Fruit fly (Drosophila melanogaster): Measurements from ENCODE around the gene Rph.
A peak's percentile ranks its signal among the peaks of the same experiment; 100 is the strongest.

Gene Rph

dm6 chrX:10785920-10786361, 28.5 kb upstream of the Rph start:
- peak; percentile 7 for TF ChIP-seq CG13624 (GFP tag; optimal IDR thresholded peaks at IDR 0.05)
- peak; percentile 13 for TF ChIP-seq scrt (GFP tag; optimal IDR thresholded peaks at IDR 0.05)
- no peak for TF ChIP-seq CG10565 (GFP tag; optimal IDR thresholded peaks at IDR 0.05)
- TF ChIP-seq Max (GFP tag; optimal IDR thresholded peaks at IDR 0.05) = peak; percentile 76
- no peak for TF ChIP-seq MESR4 (GFP tag; optimal IDR thresholded peaks at IDR 0.05)
- TF ChIP-seq lilli (GFP tag; optimal IDR thresholded peaks at IDR 0.05) = no peak
- peak; percentile 6 for TF ChIP-seq CG10543 (GFP tag; optimal IDR thresholded peaks at IDR 0.05)
- TF ChIP-seq Ets65A (GFP tag) = peak; percentile 63
- no peak for TF ChIP-seq Usf (GFP tag; optimal IDR thresholded peaks at IDR 0.05)
- peak; percentile 52 for TF ChIP-seq Hey (tag; optimal IDR thresholded peaks at IDR 0.05)
- TF ChIP-seq Doc2 (GFP tag; IDR thresholded peaks at IDR 0.05) = no peak
- TF ChIP-seq sug (tag; optimal IDR thresholded peaks at IDR 0.05) = peak; percentile 16
- peak; percentile 31; the same call in 1 of the 2 replicates for TF ChIP-seq Adf1 (GFP tag; IDR thresholded peaks at IDR 0.05)
- TF ChIP-seq kni (GFP tag; optimal IDR thresholded peaks at IDR 0.05) = no peak
- TF ChIP-seq CG8924 (tag; optimal IDR thresholded peaks at IDR 0.05) = peak; percentile 24
- peak; percentile 82 for TF ChIP-seq pros (GFP tag; optimal IDR thresholded peaks at IDR 0.05)
- peak; percentile 22 for TF ChIP-seq HmgZ (tag; optimal IDR thresholded peaks at IDR 0.05)
- TF ChIP-seq cwo (GFP tag; optimal IDR thresholded peaks at IDR 0.05) = peak; percentile 55
- 0 out of 2 replicates have a peak, but pooled peaks have one; percentile 15 for TF ChIP-seq vvl (GFP tag; IDR thresholded peaks at IDR 0.05)
- TF ChIP-seq dm (GFP tag; optimal IDR thresholded peaks at IDR 0.05) = peak; percentile 71
- no peak for TF ChIP-seq CG18476 (GFP tag; optimal IDR thresholded peaks at IDR 0.05)
- TF ChIP-seq repo (GFP tag; optimal IDR thresholded peaks at IDR 0.05) = no peak
- TF ChIP-seq CG1603 (tag; optimal IDR thresholded peaks at IDR 0.05) = peak; percentile 2
- peak; percentile 30 for TF ChIP-seq nom (GFP tag; optimal IDR thresholded peaks at IDR 0.05)
- TF ChIP-seq Nf-YC (tag; optimal IDR thresholded peaks at IDR 0.05) = peak; percentile 55
- no peak for TF ChIP-seq sisA (GFP tag; IDR thresholded peaks at IDR 0.05)
- peak; percentile 19 for TF ChIP-seq HLHmδ (GFP tag; optimal IDR thresholded peaks at IDR 0.05)
- TF ChIP-seq cg (GFP tag; optimal IDR thresholded peaks at IDR 0.05) = peak; percentile 87
- no peak for TF ChIP-seq Sox100B (GFP tag; optimal IDR thresholded peaks at IDR 0.05)
- peak; percentile 64 for TF ChIP-seq sens (GFP tag)
- TF ChIP-seq nerfin-1 (tag; optimal IDR thresholded peaks at IDR 0.05) = peak; percentile 53
- TF ChIP-seq YL-1 (GFP tag; optimal IDR thresholded peaks at IDR 0.05) = peak; percentile 25
- no peak for TF ChIP-seq bowl (GFP tag; IDR thresholded peaks at IDR 0.05)
- TF ChIP-seq Med (GFP tag) = peak; percentile 71
- peak; percentile 27 for TF ChIP-seq HHEX (GFP tag; optimal IDR thresholded peaks at IDR 0.05)
- no peak for TF ChIP-seq jumu (GFP tag; optimal IDR thresholded peaks at IDR 0.05)
- peak; percentile 31 for TF ChIP-seq stwl (tag; optimal IDR thresholded peaks at IDR 0.05)
- TF ChIP-seq CG5180 (GFP tag; optimal IDR thresholded peaks at IDR 0.05) = peak; percentile 56
- TF ChIP-seq sob (GFP tag; IDR thresholded peaks at IDR 0.05) = peak; percentile 22; the same call in 1 of the 2 replicates
- peak; percentile 100 for TF ChIP-seq CG15479 (GFP tag; optimal IDR thresholded peaks at IDR 0.05)
- TF ChIP-seq lab (GFP tag; optimal IDR thresholded peaks at IDR 0.05) = peak; percentile 15
- TF ChIP-seq CG10147 (GFP tag; optimal IDR thresholded peaks at IDR 0.05) = peak; percentile 38
- TF ChIP-seq CG3163 (GFP tag; optimal IDR thresholded peaks at IDR 0.05) = peak; percentile 94
- peak; percentile 29 for TF ChIP-seq Ets97D (GFP tag; optimal IDR thresholded peaks at IDR 0.05)
- TF ChIP-seq psq (GFP tag; optimal IDR thresholded peaks at IDR 0.05) = peak; percentile 8
- 0 out of 2 replicates have a peak, but pooled peaks have one; percentile 12 for TF ChIP-seq Bgb (GFP tag; IDR thresholded peaks at IDR 0.05; ENCODE audit: partially characterized antibody)
- TF ChIP-seq ci (GFP tag; IDR thresholded peaks at IDR 0.05) = no peak
- peak; percentile 12 for TF ChIP-seq ems (GFP tag; optimal IDR thresholded peaks at IDR 0.05)
- peak; percentile 37 for TF ChIP-seq CG12299 (tag; optimal IDR thresholded peaks at IDR 0.05)
- TF ChIP-seq CG13287 (GFP tag; IDR thresholded peaks at IDR 0.05; ENCODE audit: partially characterized antibody) = peak; percentile 16; the same call in 1 of the 2 replicates

Data from whole organism, embryonic.